Worm (Caenorhabditis elegans) whole organism, young adult: ENCODE results near the gene ZC132.9.

Source experiments
- B0019.2 ChIP-seq: fragments of 200-800 bp; sonication (Bioruptor generic); conservative IDR thresholded peaks from 2 replicates; pipeline ENCODE4 v1.3.6; 2022; ENCODE audit warnings: missing genetic modification reagents, missing genetic modification characterization, missing compliant biosample characterization
- B0261.1 ChIP-seq: sonication (generic microtip); optimal IDR thresholded peaks from 2 replicates; lab custom pipeline; 2016; ENCODE audit warnings: mild to moderate bottlenecking, missing genetic modification characterization, moderate library complexity, missing compliant biosample characterization
- D2030.7 ChIP-seq: fragments of 200-800 bp; sonication (Bioruptor generic); IDR thresholded peaks from 2 replicates; pipeline ENCODE4 v1.3.6; 2022; ENCODE audit warnings: missing genetic modification reagents, missing genetic modification characterization, missing compliant biosample characterization
- F52B5.7 ChIP-seq: sonication (generic microtip); optimal IDR thresholded peaks from 2 replicates; lab custom pipeline; 2016; ENCODE audit warnings: mild to moderate bottlenecking, missing genetic modification characterization, missing compliant biosample characterization
- F55B11.4 ChIP-seq: sonication (generic microtip); optimal IDR thresholded peaks from 2 replicates; lab custom pipeline; 2016; ENCODE audit warnings: missing compliant biosample characterization, missing genetic modification characterization, borderline replicate concordance; ENCODE audit not compliant: insufficient read depth
- F57A8.1 ChIP-seq: fragments of 200-800 bp; sonication (Bioruptor generic); optimal IDR thresholded peaks from 2 replicates; lab custom pipeline; 2018; ENCODE audit warnings: mild to moderate bottlenecking, missing genetic modification characterization, moderate library complexity, missing compliant biosample characterization
- F57C9.4 ChIP-seq: sonication (generic microtip); optimal IDR thresholded peaks from 2 replicates; lab custom pipeline; 2017; ENCODE audit warnings: mild to moderate bottlenecking, missing genetic modification characterization, missing compliant biosample characterization
- K11D2.4 ChIP-seq: fragments of 200-800 bp; sonication (Bioruptor generic); IDR thresholded peaks from 2 replicates; pipeline ENCODE4 v1.3.6; 2022; ENCODE audit warnings: missing genetic modification reagents, missing genetic modification characterization, missing compliant biosample characterization
- K12H6.12 ChIP-seq: fragments of 200-800 bp; sonication (Bioruptor generic); optimal IDR thresholded peaks from 2 replicates; lab custom pipeline; 2018; ENCODE audit warnings: mild to moderate bottlenecking, missing genetic modification characterization, missing compliant biosample characterization
- Y53F4B.3 ChIP-seq: fragments of 200-800 bp; sonication (Bioruptor generic); IDR thresholded peaks from 2 replicates; pipeline ENCODE4 v1.3.6; 2022; ENCODE audit warnings: missing genetic modification reagents, missing genetic modification characterization, missing compliant biosample characterization
- Y56A3A.18 ChIP-seq: fragments of 200-800 bp; sonication (Bioruptor generic); IDR thresholded peaks from 2 replicates; pipeline ENCODE4 v1.3.6; 2022; ENCODE audit warnings: missing genetic modification reagents, missing genetic modification characterization, missing compliant biosample characterization
- aptf-3 ChIP-seq: fragments of 200-800 bp; sonication (Bioruptor generic); IDR thresholded peaks from 2 replicates; pipeline ENCODE4 v1.3.6; 2022; ENCODE audit warnings: missing genetic modification characterization, missing compliant biosample characterization
- athp-1 ChIP-seq: sonication (generic microtip); optimal IDR thresholded peaks from 2 replicates; lab custom pipeline; 2017; ENCODE audit warnings: mild to moderate bottlenecking, missing genetic modification characterization, missing compliant biosample characterization
- bed-1 ChIP-seq: fragments of 200-800 bp; sonication (Bioruptor generic); IDR thresholded peaks from 2 replicates; pipeline ENCODE4 v1.3.6; 2022; ENCODE audit warnings: missing genetic modification reagents, missing genetic modification characterization, missing compliant biosample characterization
- bed-2 ChIP-seq: fragments of 200-800 bp; sonication (Bioruptor generic); IDR thresholded peaks from 2 replicates; pipeline ENCODE4 v1.3.6; 2022; ENCODE audit warnings: missing genetic modification reagents, missing genetic modification characterization, missing compliant biosample characterization
- ceh-40 ChIP-seq: fragments of 200-800 bp; sonication (Bioruptor generic); IDR thresholded peaks from 2 replicates; pipeline ENCODE4 v1.3.6; 2022; ENCODE audit warnings: missing genetic modification characterization, missing compliant biosample characterization
- ceh-79 ChIP-seq: sonication (generic microtip); optimal IDR thresholded peaks from 2 replicates; lab custom pipeline; 2017; ENCODE audit warnings: mild to moderate bottlenecking, missing genetic modification characterization, missing compliant biosample characterization
- gei-17 ChIP-seq: fragments of 200-800 bp; sonication (Bioruptor generic); optimal IDR thresholded peaks from 2 replicates; lab custom pipeline; 2018; ENCODE audit warnings: mild to moderate bottlenecking, missing genetic modification characterization, missing compliant biosample characterization
- hrde-1 ChIP-seq: sonication (generic microtip); optimal IDR thresholded peaks from 2 replicates; lab custom pipeline; 2016; ENCODE audit warnings: missing genetic modification characterization, mild to moderate bottlenecking, missing compliant biosample characterization, moderate library complexity, missing genotype, missing genetic modification reagents, borderline replicate concordance
- lag-1 ChIP-seq: fragments of 200-800 bp; sonication (Bioruptor generic); IDR thresholded peaks from 2 replicates; pipeline ENCODE4 v1.3.6; 2022; ENCODE audit warnings: missing genetic modification reagents, missing genetic modification characterization, missing compliant biosample characterization
- let-526 ChIP-seq: fragments of 200-800 bp; sonication (Bioruptor generic); IDR thresholded peaks from 2 replicates; pipeline ENCODE4 v1.3.6; 2022; ENCODE audit warnings: missing genetic modification reagents, missing genetic modification characterization, missing compliant biosample characterization
- lin-26 ChIP-seq: fragments of 200-800 bp; sonication (Bioruptor generic); IDR thresholded peaks from 2 replicates; pipeline ENCODE4 v1.3.6; 2022; ENCODE audit warnings: missing genetic modification reagents, missing genetic modification characterization, missing compliant biosample characterization
- lsy-27 ChIP-seq: sonication (generic microtip); optimal IDR thresholded peaks from 2 replicates; lab custom pipeline; 2017; ENCODE audit warnings: missing genetic modification characterization, mild to moderate bottlenecking, missing compliant biosample characterization, antibody characterized with exemption, missing genotype, borderline replicate concordance; ENCODE audit not compliant: insufficient read depth
- madf-10 ChIP-seq: sonication (generic microtip); optimal IDR thresholded peaks from 2 replicates; lab custom pipeline; 2016; ENCODE audit warnings: mild to moderate bottlenecking, missing genetic modification characterization, missing compliant biosample characterization
- madf-8 ChIP-seq: fragments of 200-800 bp; sonication (Bioruptor generic); conservative IDR thresholded peaks from 2 replicates; pipeline ENCODE4 v1.3.6; 2022; ENCODE audit warnings: missing genetic modification reagents, missing genetic modification characterization, missing compliant biosample characterization
- mes-4 ChIP-seq: sonication (generic microtip); optimal IDR thresholded peaks from 2 replicates; lab custom pipeline; 2016; ENCODE audit warnings: missing genotype, missing genetic modification characterization, missing compliant biosample characterization
- nfya-1 ChIP-seq: sonication (generic microtip); optimal IDR thresholded peaks from 2 replicates; lab custom pipeline; 2017; ENCODE audit warnings: antibody characterized with exemption, missing compliant biosample characterization, missing genetic modification characterization, borderline replicate concordance; ENCODE audit not compliant: insufficient read depth
- nhr-120 ChIP-seq: fragments of 200-800 bp; sonication (Bioruptor generic); IDR thresholded peaks from 2 replicates; pipeline ENCODE4 v1.3.6; 2022; ENCODE audit warnings: missing genetic modification characterization, missing compliant biosample characterization
- rcor-1 ChIP-seq: fragments of 200-800 bp; sonication (Bioruptor generic); IDR thresholded peaks from 2 replicates; pipeline ENCODE4 v1.3.6; 2022; ENCODE audit warnings: missing genetic modification reagents, missing genetic modification characterization, missing compliant biosample characterization
- rpc-1 ChIP-seq, 2 experiments: fragments of 150-350 bp in 1 of 2; sonication (generic microtip) in 1 of 2; optimal IDR thresholded peaks; 2 replicates each; lab custom pipeline; 2014 to 2018; ENCODE audit warnings: missing biosample characterization in 1 of 2, missing genetic modification characterization in 1 of 2, missing genetic modification reagents in 1 of 2, missing genotype in 1 of 2
- snpc-1.3 ChIP-seq: sonication (generic microtip); optimal IDR thresholded peaks from 2 replicates; lab custom pipeline; 2017; ENCODE audit warnings: missing genetic modification characterization, mild to moderate bottlenecking, missing compliant biosample characterization, antibody characterized with exemption, moderate library complexity, missing genotype, missing genetic modification reagents; ENCODE audit not compliant: insufficient read depth
- snpc-4 ChIP-seq, 5 experiments: fragments of 150-350 bp in 1 of 5; sonication (generic microtip) in 4 of 5; optimal IDR thresholded peaks; 2 replicates each; lab custom pipeline; 2014 to 2018; ENCODE audit warnings: missing genetic modification characterization in 5 of 5, missing biosample characterization in 3 of 5, antibody characterized with exemption in 2 of 5, mild to moderate bottlenecking in 2 of 5, missing compliant biosample characterization in 2 of 5, missing genotype in 2 of 5, moderate library complexity in 2 of 5, missing genetic modification reagents in 1 of 5
- tbp1 ChIP-seq: fragments of 200-800 bp; sonication (Bioruptor generic); optimal IDR thresholded peaks from 2 replicates; lab custom pipeline; 2018; ENCODE audit warnings: mild to moderate bottlenecking, missing genetic modification characterization, missing compliant biosample characterization
- unc-130 ChIP-seq: sonication (generic microtip); optimal IDR thresholded peaks from 2 replicates; lab custom pipeline; 2016; ENCODE audit warnings: missing genetic modification reagents, missing genetic modification characterization, missing compliant biosample characterization
- zim-3 ChIP-seq: sonication (generic microtip); optimal IDR thresholded peaks from 2 replicates; lab custom pipeline; 2017; ENCODE audit warnings: mild to moderate bottlenecking, missing genetic modification characterization, moderate library complexity, missing compliant biosample characterization
- ztf-18 ChIP-seq: sonication (generic microtip); optimal IDR thresholded peaks from 2 replicates; lab custom pipeline; 2016; ENCODE audit warnings: missing genotype, mild to moderate bottlenecking, missing genetic modification characterization, missing compliant biosample characterization
- ztf-3 ChIP-seq: fragments of 200-800 bp; sonication (Bioruptor generic); optimal IDR thresholded peaks from 2 replicates; lab custom pipeline; 2018; ENCODE audit warnings: mild to moderate bottlenecking, missing genetic modification characterization, missing compliant biosample characterization
- ztf-6 ChIP-seq: fragments of 200-800 bp; sonication (Bioruptor generic); IDR thresholded peaks from 2 replicates; pipeline ENCODE4 v1.3.6; 2022; ENCODE audit warnings: missing genetic modification reagents, missing genetic modification characterization, missing compliant biosample characterization

Gene ZC132.9

DNA sequence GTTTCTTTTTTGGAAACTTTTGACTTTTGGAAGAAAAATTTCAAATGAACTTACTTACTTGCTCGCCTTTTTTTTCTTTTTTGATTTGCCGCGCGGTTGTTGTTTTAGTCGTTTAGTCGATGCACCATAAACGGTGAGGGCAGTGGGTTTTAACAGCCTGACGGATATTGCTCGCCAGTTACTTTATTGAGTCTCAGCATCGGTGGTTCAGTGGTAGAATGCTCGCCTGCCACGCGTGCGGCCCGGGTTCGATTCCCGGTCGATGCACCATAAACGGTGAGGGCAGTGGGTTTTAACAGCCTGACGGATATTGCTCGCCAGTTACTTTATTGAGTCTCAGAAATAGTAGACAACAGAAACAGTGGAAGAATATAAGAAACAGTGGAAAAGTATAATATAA is 9.4 kb downstream of the ZC132.9 start:
- peak; percentile 73 for TF ChIP-seq tbp1 (GFP tag; lab: Kevin White, UChicago)
- TF ChIP-seq B0261.1 (tag; lab: Kevin White, UChicago), result peak; percentile 46
- peak; percentile 27 for TF ChIP-seq rpc-1 (optimal IDR thresholded peaks at IDR 0.05; lab: Kevin White, UChicago)
- TF ChIP-seq rpc-1 (tag; optimal IDR thresholded peaks at IDR 0.05; lab: Kevin White, UChicago), result peak; percentile 67
- TF ChIP-seq lin-26 (GFP tag; lab: Robert Waterston, UW), result peak; percentile 67; the same call in 1 of the 2 replicates
- TF ChIP-seq D2030.7 (GFP tag; lab: Robert Waterston, UW), result peak; percentile 63

DNA sequence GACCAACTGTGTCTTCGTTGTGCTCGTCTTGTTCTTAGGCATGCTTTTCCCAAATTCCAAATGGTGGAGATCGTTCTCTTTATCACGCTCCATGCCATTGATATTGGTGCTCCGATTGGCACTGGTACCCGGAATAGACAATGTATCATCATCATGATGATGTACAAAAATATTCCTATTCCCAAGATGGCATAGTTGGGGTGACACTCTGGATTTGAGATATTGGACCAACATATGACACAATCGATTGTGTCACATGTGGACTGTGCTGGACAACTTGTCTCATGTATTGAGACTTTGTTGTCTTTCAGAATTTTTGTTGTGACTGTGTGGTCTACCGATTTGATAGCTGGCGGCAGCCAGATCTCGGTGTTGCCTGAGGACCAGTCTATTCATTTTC is 15.5 kb downstream of the ZC132.9 start:
- TF ChIP-seq D2030.7 (GFP tag; lab: Robert Waterston, UW) (no peak), hrde-1 (tag; lab: Kevin White, UChicago) (no peak), madf-8 (GFP tag; lab: Robert Waterston, UW) (no peak), bed-2 (GFP tag; lab: Robert Waterston, UW) (no peak), madf-10 (tag; lab: Kevin White, UChicago) (no peak), bed-1 (GFP tag; lab: Robert Waterston, UW) (no peak), mes-4 (no peak), snpc-4 (GFP tag; optimal IDR thresholded peaks at IDR 0.05; lab: Kevin White, UChicago) (no peak), snpc-4 (tag; optimal IDR thresholded peaks at IDR 0.05; lab: Kevin White, UChicago) (no peak), let-526 (no peak), Y53F4B.3 (GFP tag; lab: Robert Waterston, UW) (no peak)

DNA sequence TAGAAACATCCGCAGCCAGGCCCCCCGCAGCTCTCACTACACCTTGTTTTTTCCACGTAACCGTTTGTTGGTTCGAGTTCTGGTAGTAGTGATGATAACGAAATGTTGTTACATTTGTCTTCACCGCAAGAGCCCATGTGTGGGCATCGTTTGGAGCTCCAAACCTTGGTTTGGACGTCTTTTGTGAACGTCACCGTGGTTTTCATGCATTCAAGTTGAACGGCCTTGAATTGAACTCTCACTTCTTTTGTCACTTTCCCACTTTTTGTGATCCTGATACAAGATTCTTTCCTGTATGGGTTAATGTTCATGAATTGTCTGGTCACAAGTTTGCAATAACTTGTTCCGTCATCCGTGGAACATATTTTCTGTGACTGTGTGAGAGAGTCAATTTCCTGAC is 16.0 kb downstream of the ZC132.9 start:
- TF ChIP-seq ztf-3, result no peak
- TF ChIP-seq B0019.2 (GFP tag; lab: Robert Waterston, UW), result no peak
- TF ChIP-seq aptf-3 (GFP tag; lab: Robert Waterston, UW), result no peak
- TF ChIP-seq ztf-6 (GFP tag; lab: Robert Waterston, UW), result no peak

DNA sequence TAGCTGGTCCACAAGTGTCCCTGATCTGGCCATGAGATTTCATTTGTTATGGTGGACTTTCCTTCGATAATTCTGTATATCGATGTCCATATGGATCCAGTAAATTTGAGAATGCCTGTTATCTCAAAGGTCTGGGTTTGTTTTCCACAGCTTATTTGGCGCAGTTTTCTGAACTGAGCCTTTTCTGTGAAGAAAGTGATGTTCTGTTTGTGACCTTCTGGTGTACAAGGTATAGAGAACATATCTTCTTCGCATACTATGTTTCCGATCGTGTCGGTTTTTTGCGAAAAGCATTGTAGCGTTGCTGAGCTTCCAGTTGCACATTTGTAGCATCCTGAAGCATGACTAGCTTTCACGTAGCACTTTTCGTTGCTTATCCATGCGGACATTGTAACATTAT is 16.9 kb downstream of the ZC132.9 start:
- TF ChIP-seq ztf-6 (GFP tag; lab: Robert Waterston, UW) (no peak), K12H6.12 (tag; lab: Kevin White, UChicago) (no peak), F52B5.7 (tag; lab: Kevin White, UChicago) (no peak), athp-1 (tag; lab: Kevin White, UChicago) (no peak), ceh-79 (no peak), F55B11.4 (tag; lab: Kevin White, UChicago) (no peak), nfya-1 (tag; lab: Kevin White, UChicago) (no peak), snpc-1.3 (no peak)

DNA sequence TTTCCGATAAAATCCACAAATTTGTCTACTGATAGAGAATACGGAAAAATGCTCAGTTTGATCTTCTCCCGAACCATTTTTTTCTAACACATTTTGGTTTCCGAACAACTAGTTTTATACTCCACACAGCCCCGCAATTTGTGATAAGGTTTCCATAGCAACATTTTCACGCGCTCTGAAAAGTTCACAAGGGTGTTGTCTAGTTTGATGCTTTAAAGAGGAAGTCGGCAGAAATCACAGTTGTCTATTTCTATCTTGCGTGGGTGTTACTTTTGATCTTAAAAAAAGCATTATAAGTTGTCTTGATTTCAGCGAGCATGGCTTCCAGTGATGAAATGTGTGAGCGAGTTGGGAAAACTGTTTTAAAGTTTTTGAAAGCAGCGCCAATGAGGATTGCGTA is 20.0 kb downstream of the ZC132.9 start, which contains the start of gene ZC132.3:
Gene ZC132.3 (minus strand): TSS at position 101 of the 400 bp plus-strand sequence.
- no peak for TF ChIP-seq F57A8.1 (GFP tag; lab: Kevin White, UChicago)

DNA sequence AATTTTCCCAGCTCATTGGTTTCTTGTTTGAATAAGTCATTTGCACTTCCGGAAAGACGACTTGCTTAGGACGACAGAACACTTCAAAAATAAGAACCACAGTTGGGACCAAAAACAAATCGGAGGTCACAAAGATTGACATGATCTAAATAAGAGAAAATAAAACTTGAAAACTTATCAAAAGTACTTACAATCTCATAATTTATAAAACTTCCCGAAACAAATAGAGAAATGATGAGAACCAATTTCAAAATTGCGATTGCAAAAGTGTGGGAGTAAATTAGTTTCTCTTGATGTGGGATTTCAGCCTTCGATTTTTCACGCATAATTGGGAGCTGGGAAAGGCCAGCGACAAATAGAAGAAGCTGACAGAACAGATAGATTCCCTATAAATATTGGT is 21.2 kb downstream of the ZC132.9 start, which contains the start of gene ZC132.11:
Gene ZC132.11 (minus strand): TSS at position 101 of the 400 bp plus-strand sequence.
- TF ChIP-seq ceh-40 (GFP tag; lab: Robert Waterston, UW) (no peak), K11D2.4 (GFP tag; lab: Robert Waterston, UW) (no peak), F57C9.4 (tag; lab: Kevin White, UChicago) (no peak), gei-17 (no peak), unc-130 (no peak), Y56A3A.18 (no peak), lag-1 (GFP tag; lab: Robert Waterston, UW) (no peak), rcor-1 (GFP tag; lab: Robert Waterston, UW) (no peak), zim-3 (tag; lab: Kevin White, UChicago) (no peak), nhr-120 (no peak), ztf-18 (tag; lab: Kevin White, UChicago) (no peak), lsy-27 (tag; lab: Kevin White, UChicago) (no peak)
